Worm (Caenorhabditis elegans): Measurements from ENCODE around the gene daf-5.
"Not testable (repeated sequence)": the region's sequence is repeated elsewhere in the genome, so short reads cannot be mapped to it uniquely, and the experiment has no call there.

daf-5 gene

ce11 chrII:14000044-14000443 is 52.1 kb downstream of the daf-5 start, which contains the start of gene F01D5.3:
Gene F01D5.3, minus strand, starts transcription at chrII:14000144.
- not testable (repeated sequence) for TF ChIP-seq ztf-29, ztf-23, T22C8.4 (GFP tag; IDR thresholded peaks at IDR 0.05)

ce11 chrII:13998964-13999363 is 53.1 kb downstream of the daf-5 start, which contains the start of gene F01D5.2:
Gene F01D5.2, minus strand, starts transcription at chrII:13999064.
- no peak for TF ChIP-seq ref-1 (GFP tag; conservative IDR thresholded peaks at IDR 0.05)
- TF ChIP-seq med-1 (GFP tag; optimal IDR thresholded peaks at IDR 0.05; ENCODE audit: insufficient read depth), result no peak
- TF ChIP-seq tab-1 (GFP tag; IDR thresholded peaks at IDR 0.05), result no peak
- TF ChIP-seq T22C8.4 (GFP tag; IDR thresholded peaks at IDR 0.05), result no peak
- TF ChIP-seq ztf-29 (GFP tag; IDR thresholded peaks at IDR 0.05), result no peak
- no peak for TF ChIP-seq cog-1 (tag; optimal IDR thresholded peaks at IDR 0.05)
- no peak for TF ChIP-seq klf-2 (GFP tag; conservative IDR thresholded peaks at IDR 0.05)
- TF ChIP-seq flt-1 (GFP tag; IDR thresholded peaks at IDR 0.05), result no peak
- no peak for TF ChIP-seq ztf-23 (GFP tag; IDR thresholded peaks at IDR 0.05)

ce11 chrII:13997989-13998388 is 54.1 kb downstream of the daf-5 start:
- TF ChIP-seq flt-1 (GFP tag; IDR thresholded peaks at IDR 0.05) (no peak), ztf-29 (GFP tag; IDR thresholded peaks at IDR 0.05) (no peak), cog-1 (tag; optimal IDR thresholded peaks at IDR 0.05) (no peak), tab-1 (GFP tag; IDR thresholded peaks at IDR 0.05) (no peak), med-1 (GFP tag; optimal IDR thresholded peaks at IDR 0.05; ENCODE audit: insufficient read depth) (no peak), T22C8.4 (GFP tag; IDR thresholded peaks at IDR 0.05) (no peak), ztf-23 (GFP tag; IDR thresholded peaks at IDR 0.05) (no peak), ref-1 (GFP tag; conservative IDR thresholded peaks at IDR 0.05) (no peak), klf-2 (GFP tag; conservative IDR thresholded peaks at IDR 0.05) (no peak)

DNA sequence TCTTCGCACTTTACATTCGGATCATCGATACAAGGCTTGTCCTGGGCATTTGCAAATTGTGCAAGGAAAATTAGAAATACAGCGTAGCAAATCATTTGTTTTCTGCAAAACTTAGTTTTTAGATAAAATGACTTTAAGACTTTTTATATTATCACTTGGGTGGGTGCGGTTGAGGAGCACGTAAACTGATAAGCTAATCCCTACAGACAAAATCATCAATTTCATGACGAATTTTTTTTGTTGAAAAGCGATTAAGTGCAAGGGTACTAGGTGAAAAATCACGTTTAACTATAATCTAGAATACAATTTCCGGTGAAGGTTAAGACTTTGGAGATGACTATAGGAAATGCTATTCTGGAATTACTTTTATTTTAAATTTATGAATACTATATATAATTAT is 54.6 kb downstream of the daf-5 start, which contains the start of gene F01D5.1:
F01D5.1 (minus strand) TSS at position 105 of the 400 bp plus-strand sequence.
- TF ChIP-seq ref-1 (GFP tag; conservative IDR thresholded peaks at IDR 0.05), result no peak
- TF ChIP-seq flt-1 (GFP tag; IDR thresholded peaks at IDR 0.05), result no peak
- no peak for TF ChIP-seq T22C8.4 (GFP tag; IDR thresholded peaks at IDR 0.05)
- no peak for TF ChIP-seq med-1 (GFP tag; optimal IDR thresholded peaks at IDR 0.05; ENCODE audit: insufficient read depth)
- no peak for TF ChIP-seq ztf-23 (GFP tag; IDR thresholded peaks at IDR 0.05)
- TF ChIP-seq tab-1 (GFP tag; IDR thresholded peaks at IDR 0.05), result no peak
- TF ChIP-seq klf-2 (GFP tag; conservative IDR thresholded peaks at IDR 0.05), result no peak
- TF ChIP-seq ztf-29 (GFP tag; IDR thresholded peaks at IDR 0.05), result no peak
- TF ChIP-seq cog-1 (tag; optimal IDR thresholded peaks at IDR 0.05), result no peak

DNA sequence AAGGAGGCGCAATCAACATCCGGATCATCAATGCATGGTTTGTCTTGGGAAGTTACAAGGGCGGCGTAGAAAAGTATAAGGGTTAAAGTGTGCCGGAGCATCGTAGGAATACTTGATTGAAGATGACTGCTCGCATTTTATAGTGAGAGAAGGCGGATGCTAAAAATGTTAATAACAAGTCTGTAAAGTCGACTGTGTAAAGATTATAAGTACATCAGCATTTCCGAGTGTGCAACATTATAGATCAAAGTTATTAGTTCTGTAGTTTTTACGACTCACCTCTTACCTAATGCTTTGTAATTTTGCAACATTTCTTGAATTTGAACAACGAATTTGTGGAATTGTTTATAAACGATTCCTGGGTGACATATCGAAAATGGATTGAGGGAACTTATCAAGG is 57.2 kb downstream of the daf-5 start, which contains the start of gene Y39G8B.7:
Y39G8B.7 (minus strand) TSS at position 101 of the 400 bp plus-strand sequence.
- TF ChIP-seq ztf-29 (GFP tag; IDR thresholded peaks at IDR 0.05) (no peak), ref-1 (GFP tag; conservative IDR thresholded peaks at IDR 0.05) (no peak), klf-2 (GFP tag; conservative IDR thresholded peaks at IDR 0.05) (no peak), cog-1 (tag; optimal IDR thresholded peaks at IDR 0.05) (no peak), T22C8.4 (GFP tag; IDR thresholded peaks at IDR 0.05) (no peak), med-1 (GFP tag; optimal IDR thresholded peaks at IDR 0.05; ENCODE audit: insufficient read depth) (no peak), ztf-23 (GFP tag; IDR thresholded peaks at IDR 0.05) (no peak), tab-1 (GFP tag; IDR thresholded peaks at IDR 0.05) (no peak), flt-1 (GFP tag; IDR thresholded peaks at IDR 0.05) (no peak)

ce11 chrII:13991741-13992140 is 60.4 kb downstream of the daf-5 start, which contains the start of gene Y39G8B.5:
Gene Y39G8B.5, minus strand, starts transcription at chrII:13991841.
- TF ChIP-seq cog-1 (tag; optimal IDR thresholded peaks at IDR 0.05) (no peak), T22C8.4 (GFP tag; IDR thresholded peaks at IDR 0.05) (no peak), ztf-23 (GFP tag; IDR thresholded peaks at IDR 0.05) (no peak), tab-1 (GFP tag; IDR thresholded peaks at IDR 0.05) (no peak), flt-1 (GFP tag; IDR thresholded peaks at IDR 0.05) (no peak), ref-1 (GFP tag; conservative IDR thresholded peaks at IDR 0.05) (no peak)

- TF ChIP-seq ztf-23 (GFP tag; IDR thresholded peaks at IDR 0.05) (no peak), tab-1 (GFP tag; IDR thresholded peaks at IDR 0.05) (no peak), flt-1 (GFP tag; IDR thresholded peaks at IDR 0.05) (no peak), med-1 (GFP tag; optimal IDR thresholded peaks at IDR 0.05; ENCODE audit: insufficient read depth) (no peak)
Measured at ce11 chrII:13984551-13984950, 67.6 kb downstream of the daf-5 start, which contains the start of gene sre-47. Gene sre-47, minus strand, starts transcription at chrII:13984651.
